Worm (Caenorhabditis elegans) whole organism, L2 larva: ENCODE results near the gene C03C10.2.

Experiments used
- ama-1 ChIP-seq: fragments of 150-350 bp; optimal IDR thresholded peaks from 2 replicates; lab custom pipeline; 2018; ENCODE audit warnings: inconsistent platforms
- dmd-4 ChIP-seq: sonication (generic microtip); optimal IDR thresholded peaks from 2 replicates; lab custom pipeline; 2017; ENCODE audit warnings: missing biosample characterization, missing genetic modification characterization
- lin-39 ChIP-seq: fragments of 150-350 bp; optimal IDR thresholded peaks from 2 replicates; lab custom pipeline; 2014; ENCODE audit warnings: missing biosample characterization, missing genetic modification reagents, missing genetic modification characterization
- nhr-11 ChIP-seq: fragments of 150-350 bp; optimal IDR thresholded peaks from 2 replicates; lab custom pipeline; 2014; ENCODE audit warnings: missing biosample characterization, missing genetic modification characterization
- nhr-6 ChIP-seq: fragments of 150-350 bp; optimal IDR thresholded peaks from 2 replicates; lab custom pipeline; 2014; ENCODE audit warnings: missing biosample characterization, missing genetic modification characterization
- skn-1 ChIP-seq: sonication (generic microtip); optimal IDR thresholded peaks from 2 replicates; lab custom pipeline; 2017; ENCODE audit warnings: missing biosample characterization, missing genetic modification characterization
- unc-55 ChIP-seq: fragments of 150-350 bp; sonication (generic microtip); optimal IDR thresholded peaks from 3 replicates; lab custom pipeline; 2014; ENCODE audit warnings: missing biosample characterization, missing genetic modification reagents, missing genetic modification characterization
- unc-62 ChIP-seq: fragments of 150-350 bp; optimal IDR thresholded peaks from 2 replicates; lab custom pipeline; 2014; ENCODE audit warnings: missing biosample characterization, missing genetic modification reagents, missing genetic modification characterization
- zag-1 ChIP-seq: fragments of 150-350 bp; optimal IDR thresholded peaks from 2 replicates; lab custom pipeline; 2014; ENCODE audit warnings: missing biosample characterization, missing genetic modification characterization

DNA sequence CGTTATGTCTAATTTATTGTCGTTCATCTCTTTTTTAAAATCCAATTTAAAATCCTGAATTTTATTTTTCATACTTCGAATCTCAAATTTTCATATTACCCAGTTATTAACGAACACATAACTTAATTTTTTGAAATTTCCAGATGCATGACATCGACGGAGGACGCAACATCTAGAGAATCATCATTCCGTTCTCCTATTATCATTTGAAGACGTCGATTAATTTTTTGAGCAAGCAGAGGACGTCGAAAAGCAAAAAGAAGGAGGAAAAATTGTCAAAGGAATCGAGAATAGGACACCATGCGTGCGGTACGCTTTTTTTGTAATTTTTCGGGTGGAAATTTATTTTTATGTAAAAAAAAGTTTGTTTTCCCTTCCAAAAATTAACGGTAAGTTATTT lies 24.2 kb downstream of the C03C10.2 start, which contains the start of gene unc-103:
- TF ChIP-seq skn-1, result no peak
- TF ChIP-seq zag-1 (tag; lab: Kevin White, UChicago), result no peak
- TF ChIP-seq unc-62 (GFP tag; lab: Kevin White, UChicago), result no peak
- no peak for TF ChIP-seq lin-39 (tag; lab: Kevin White, UChicago)
- TF ChIP-seq dmd-4, result no peak
- TF ChIP-seq nhr-6 (tag; lab: Kevin White, UChicago), result no peak
- TF ChIP-seq nhr-11, result no peak
- TF ChIP-seq ama-1 (lab: Kevin White, UChicago), result no peak
- no peak for TF ChIP-seq unc-55 (GFP tag; lab: Kevin White, UChicago)
